Worm (Caenorhabditis elegans) whole organism, young adult: ENCODE measurements around the gene npr-17.
"Not testable (repeated sequence)": the region's sequence is repeated elsewhere in the genome, so short reads cannot be mapped to it uniquely, and the experiment has no call there.

ENCODE experiments used
- F52B5.7 ChIP-seq: sonication (generic microtip); optimal IDR thresholded peaks from 2 replicates; lab custom pipeline; 2016; ENCODE audit warnings: mild to moderate bottlenecking, missing genetic modification characterization, missing compliant biosample characterization
- T26A5.8 ChIP-seq: sonication (generic microtip); optimal IDR thresholded peaks from 2 replicates; lab custom pipeline; 2016; ENCODE audit warnings: missing genetic modification characterization, missing compliant biosample characterization
- cebp-2 ChIP-seq: fragments of 200-800 bp; sonication (Bioruptor generic); IDR thresholded peaks from 2 replicates; pipeline ENCODE4 v1.3.6; 2022; ENCODE audit warnings: missing genetic modification characterization, missing compliant biosample characterization
- lsl-1 ChIP-seq: fragments of 200-800 bp; sonication (Bioruptor generic); optimal IDR thresholded peaks from 2 replicates; lab custom pipeline; 2018; ENCODE audit warnings: mild to moderate bottlenecking, missing genetic modification characterization, moderate library complexity, missing compliant biosample characterization
- nfya-1 ChIP-seq: sonication (generic microtip); optimal IDR thresholded peaks from 2 replicates; lab custom pipeline; 2017; ENCODE audit warnings: antibody characterized with exemption, missing compliant biosample characterization, missing genetic modification characterization, borderline replicate concordance; ENCODE audit not compliant: insufficient read depth
- snpc-1.3 ChIP-seq: sonication (generic microtip); optimal IDR thresholded peaks from 2 replicates; lab custom pipeline; 2017; ENCODE audit warnings: missing genetic modification characterization, mild to moderate bottlenecking, missing compliant biosample characterization, antibody characterized with exemption, moderate library complexity, missing genotype, missing genetic modification reagents; ENCODE audit not compliant: insufficient read depth
- xnd-1 ChIP-seq: sonication (generic microtip); optimal IDR thresholded peaks from 2 replicates; lab custom pipeline; 2016; ENCODE audit warnings: missing genotype, missing genetic modification reagents, missing genetic modification characterization, missing compliant biosample characterization
- zfh-2 ChIP-seq: fragments of 200-800 bp; sonication (Bioruptor generic); conservative IDR thresholded peaks from 2 replicates; pipeline ENCODE4 v1.3.6; 2022; ENCODE audit warnings: missing genetic modification reagents, missing genetic modification characterization, missing compliant biosample characterization

ce11 chrIII:7964281-7964680 lies 32.0 kb downstream of the npr-17 start, which contains the start of gene F54H12.2:
- TF ChIP-seq snpc-1.3 (tag; lab: Kevin White, UChicago); T26A5.8; lsl-1 (GFP tag; lab: Kevin White, UChicago); nfya-1 (tag; lab: Kevin White, UChicago); zfh-2 (GFP tag; lab: Robert Waterston, UW); xnd-1 (tag; lab: Kevin White, UChicago); cebp-2 (GFP tag; lab: Robert Waterston, UW); F52B5.7 (tag; lab: Kevin White, UChicago): not testable (repeated sequence)
